Fruit fly (Drosophila melanogaster): Measurements from ENCODE around the gene CG10979.

DNA sequence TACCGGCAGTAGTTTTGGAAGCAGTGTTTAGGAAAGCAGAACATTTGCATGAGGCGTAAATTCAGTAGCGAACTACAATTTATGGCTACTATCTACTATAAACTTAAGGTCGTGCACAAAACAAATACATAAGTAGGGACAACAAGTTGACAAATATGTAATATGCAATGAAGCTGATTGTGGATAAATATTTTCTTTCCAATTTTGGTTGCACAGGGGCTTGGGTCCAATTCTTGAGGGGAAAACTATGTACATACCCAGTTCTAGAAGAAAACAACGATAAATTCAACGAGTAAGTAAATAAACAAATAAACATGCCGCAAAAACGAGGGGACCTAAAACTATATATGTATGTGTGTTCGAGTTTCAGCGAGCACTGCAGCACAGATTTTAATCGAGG is 33.5 kb upstream of the CG10979 start:
- no peak for TF ChIP-seq CG8478 (optimal IDR thresholded peaks at IDR 0.05)
- no peak for TF ChIP-seq CTCF (optimal IDR thresholded peaks at IDR 0.05)

Data from S2 (cell line).